Worm (Caenorhabditis elegans) whole organism, L3 larva: ENCODE results near the gene col-13.

ENCODE experiments used
- ZK546.5 ChIP-seq: sonication (generic microtip); optimal IDR thresholded peaks from 2 replicates; lab custom pipeline; 2017; ENCODE audit warnings: missing biosample characterization, missing genetic modification characterization
- aly-2 ChIP-seq: fragments of 150-350 bp; optimal IDR thresholded peaks from 2 replicates; lab custom pipeline; 2014; ENCODE audit warnings: missing biosample characterization, missing genetic modification characterization
- ama-1 ChIP-seq: fragments of 150-350 bp; optimal IDR thresholded peaks from 2 replicates; lab custom pipeline; 2018
- ceh-16 ChIP-seq: sonication (generic microtip); optimal IDR thresholded peaks from 2 replicates; lab custom pipeline; 2017; ENCODE audit warnings: missing biosample characterization, missing genetic modification characterization
- ceh-28 ChIP-seq: fragments of 150-350 bp; optimal IDR thresholded peaks from 2 replicates; lab custom pipeline; 2014; ENCODE audit warnings: missing biosample characterization, missing genetic modification reagents, missing genetic modification characterization
- ceh-82 ChIP-seq: fragments of 150-350 bp; optimal IDR thresholded peaks from 2 replicates; lab custom pipeline; 2014; ENCODE audit warnings: missing biosample characterization, missing genetic modification characterization
- ceh-9 ChIP-seq: sonication (generic microtip); optimal IDR thresholded peaks from 2 replicates; lab custom pipeline; 2018; ENCODE audit warnings: missing biosample characterization, missing genetic modification characterization
- daf-12 ChIP-seq: fragments of 150-350 bp; optimal IDR thresholded peaks from 2 replicates; lab custom pipeline; 2014; ENCODE audit warnings: missing biosample characterization, missing genetic modification reagents, missing genetic modification characterization
- egl-27 ChIP-seq: sonication (generic microtip); optimal IDR thresholded peaks from 4 replicates; lab custom pipeline; 2017; ENCODE audit warnings: missing biosample characterization, missing genetic modification reagents, missing genetic modification characterization
- elt-2 ChIP-seq: sonication (generic microtip); optimal IDR thresholded peaks from 2 replicates; lab custom pipeline; 2016; ENCODE audit warnings: missing genetic modification reagents, mild to moderate bottlenecking, missing genetic modification characterization, missing compliant biosample characterization
- elt-3 ChIP-seq, 3 experiments: fragments of 150-350 bp in 1 of 3; sonication (generic microtip) in 2 of 3; optimal IDR thresholded peaks; 2 replicates in 2 of 3; 4 replicates in 1 of 3; lab custom pipeline; 2014 to 2017; ENCODE audit warnings: missing biosample characterization in 3 of 3, missing genetic modification characterization in 3 of 3
- eor-1 ChIP-seq, 2 experiments: fragments of 150-350 bp; optimal IDR thresholded peaks; 2 replicates each; lab custom pipeline; 2014 to 2018; ENCODE audit warnings: missing biosample characterization in 2 of 2, missing genetic modification characterization in 2 of 2
- fkh-10 ChIP-seq: sonication (generic microtip); optimal IDR thresholded peaks from 2 replicates; lab custom pipeline; 2017; ENCODE audit warnings: missing biosample characterization, missing genetic modification reagents, missing genetic modification characterization
- hmg-11 ChIP-seq: sonication (generic microtip); optimal IDR thresholded peaks from 2 replicates; lab custom pipeline; 2016; ENCODE audit warnings: missing genetic modification characterization, missing compliant biosample characterization
- jun-1 ChIP-seq: fragments of 150-350 bp; optimal IDR thresholded peaks from 2 replicates; lab custom pipeline; 2014; ENCODE audit warnings: missing biosample characterization, missing genetic modification reagents, missing genetic modification characterization
- lin-15B ChIP-seq: fragments of 150-350 bp; optimal IDR thresholded peaks from 2 replicates; lab custom pipeline; 2014; ENCODE audit warnings: missing biosample characterization, missing genetic modification characterization
- lin-39 ChIP-seq: fragments of 150-350 bp; optimal IDR thresholded peaks from 2 replicates; lab custom pipeline; 2018; ENCODE audit warnings: missing biosample characterization, missing genetic modification reagents, missing genetic modification characterization
- lsy-12 ChIP-seq: sonication (generic microtip); optimal IDR thresholded peaks from 2 replicates; lab custom pipeline; 2016; ENCODE audit warnings: mild to moderate bottlenecking, missing genetic modification characterization, missing compliant biosample characterization
- mdl-1 ChIP-seq: fragments of 150-350 bp; optimal IDR thresholded peaks from 2 replicates; lab custom pipeline; 2014; ENCODE audit warnings: missing biosample characterization, missing genetic modification characterization
- mml-1 ChIP-seq: fragments of 150-350 bp; sonication (generic microtip); optimal IDR thresholded peaks from 3 replicates; lab custom pipeline; 2014; ENCODE audit warnings: missing biosample characterization, missing genetic modification characterization
- nfya-1 ChIP-seq: sonication (generic microtip); optimal IDR thresholded peaks from 2 replicates; lab custom pipeline; 2017; ENCODE audit warnings: missing genetic modification characterization, mild to moderate bottlenecking, missing compliant biosample characterization, antibody characterized with exemption, moderate library complexity; ENCODE audit not compliant: insufficient read depth
- nhr-12 ChIP-seq: fragments of 150-350 bp; optimal IDR thresholded peaks from 2 replicates; lab custom pipeline; 2014; ENCODE audit warnings: missing biosample characterization, missing genetic modification characterization
- nhr-23 ChIP-seq: fragments of 150-350 bp; optimal IDR thresholded peaks from 2 replicates; lab custom pipeline; 2014; ENCODE audit warnings: missing biosample characterization, missing genetic modification reagents, missing genetic modification characterization
- nhr-237 ChIP-seq: fragments of 150-350 bp; optimal IDR thresholded peaks from 2 replicates; lab custom pipeline; 2014; ENCODE audit warnings: missing biosample characterization, missing genetic modification characterization
- nhr-25 ChIP-seq: sonication (generic microtip); optimal IDR thresholded peaks from 2 replicates; lab custom pipeline; 2017; ENCODE audit warnings: missing biosample characterization, missing genetic modification characterization
- nhr-28 ChIP-seq: fragments of 150-350 bp; optimal IDR thresholded peaks from 2 replicates; lab custom pipeline; 2014; ENCODE audit warnings: missing biosample characterization, missing genetic modification characterization
- nhr-67 ChIP-seq: fragments of 150-350 bp; optimal IDR thresholded peaks from 2 replicates; lab custom pipeline; 2014; ENCODE audit warnings: missing biosample characterization, missing genetic modification characterization
- nhr-76 ChIP-seq: fragments of 150-350 bp; sonication (generic microtip); optimal IDR thresholded peaks from 5 replicates; lab custom pipeline; 2014; ENCODE audit warnings: missing biosample characterization, missing genetic modification characterization
- nhr-77 ChIP-seq: fragments of 150-350 bp; optimal IDR thresholded peaks from 2 replicates; lab custom pipeline; 2014; ENCODE audit warnings: missing biosample characterization, missing genetic modification characterization
- pha-4 ChIP-seq: fragments of 150-350 bp; optimal IDR thresholded peaks from 2 replicates; lab custom pipeline; 2014; ENCODE audit warnings: missing biosample characterization, missing genetic modification reagents, missing genetic modification characterization
- pqm-1 ChIP-seq: fragments of 150-350 bp; optimal IDR thresholded peaks from 2 replicates; lab custom pipeline; 2017; ENCODE audit warnings: missing biosample characterization, missing genetic modification characterization, inconsistent platforms
- sea-2 ChIP-seq: fragments of 150-350 bp; sonication (generic microtip); optimal IDR thresholded peaks from 4 replicates; lab custom pipeline; 2014; ENCODE audit warnings: missing biosample characterization, missing genetic modification reagents, missing genetic modification characterization
- skn-1 ChIP-seq: fragments of 150-350 bp; optimal IDR thresholded peaks from 2 replicates; lab custom pipeline; 2014; ENCODE audit warnings: missing biosample characterization, missing genetic modification characterization
- snpc-4 ChIP-seq: fragments of 150-350 bp; optimal IDR thresholded peaks from 2 replicates; lab custom pipeline; 2014; ENCODE audit warnings: missing biosample characterization, missing genetic modification characterization
- unc-62 ChIP-seq: fragments of 150-350 bp; sonication (generic microtip); optimal IDR thresholded peaks from 4 replicates; lab custom pipeline; 2014; ENCODE audit warnings: missing biosample characterization, missing genetic modification reagents, missing genetic modification characterization
- zag-1 ChIP-seq: fragments of 150-350 bp; optimal IDR thresholded peaks from 2 replicates; lab custom pipeline; 2014; ENCODE audit warnings: missing biosample characterization, missing genetic modification characterization
- ztf-11 ChIP-seq: fragments of 150-350 bp; optimal IDR thresholded peaks from 2 replicates; lab custom pipeline; 2014; ENCODE audit warnings: missing biosample characterization, missing genetic modification characterization
- ztf-4 ChIP-seq: fragments of 150-350 bp; optimal IDR thresholded peaks from 2 replicates; lab custom pipeline; 2014; ENCODE audit warnings: missing biosample characterization, missing genetic modification characterization

The col-13 gene

ce11 chrV:10388318-10388717, 33.4 kb downstream of the col-13 start, which contains the start of gene AC3.5:
TSS of gene AC3.5 (plus strand) at chrV:10388527.
- TF ChIP-seq unc-62 (GFP tag; lab: Kevin White, UChicago) (no peak), ama-1 (lab: Kevin White, UChicago) (no peak), ZK546.5 (no peak), ztf-4 (no peak), skn-1 (tag; lab: Kevin White, UChicago) (no peak), nhr-237 (tag; lab: Kevin White, UChicago) (no peak), nhr-28 (tag; lab: Kevin White, UChicago) (no peak), fkh-10 (GFP tag; lab: Kevin White, UChicago) (no peak), nhr-12 (tag; lab: Kevin White, UChicago) (no peak), pha-4 (no peak), nfya-1 (tag; lab: Kevin White, UChicago) (no peak), ceh-82 (tag; lab: Kevin White, UChicago) (no peak), nhr-67 (tag; lab: Kevin White, UChicago) (no peak), ceh-9 (tag; lab: Kevin White, UChicago) (no peak)

- TF ChIP-seq ceh-28 (tag; lab: Kevin White, UChicago) (no peak), nhr-77 (no peak), elt-3 (tag; optimal IDR thresholded peaks at IDR 0.05; lab: Kevin White, UChicago) (peak in 1 of 3 experiments; percentile 35), nhr-25 (tag; lab: Kevin White, UChicago) (peak; percentile 24), ceh-82 (tag; lab: Kevin White, UChicago) (no peak), nhr-23 (tag; lab: Kevin White, UChicago) (peak; percentile 24), zag-1 (tag; lab: Kevin White, UChicago) (no peak)
Observed at ce11 chrV:10387412-10387811, 34.3 kb downstream of the col-13 start.

ce11 chrV:10383950-10384349, 37.8 kb downstream of the col-13 start, which contains the start of gene spe-10:
TSS of gene spe-10 (plus strand) at chrV:10384250.
- TF ChIP-seq ZK546.5 (no peak), zag-1 (tag; lab: Kevin White, UChicago) (no peak), pqm-1 (tag; lab: Kevin White, UChicago) (no peak), nhr-237 (tag; lab: Kevin White, UChicago) (no peak), mml-1 (no peak), mdl-1 (tag; lab: Kevin White, UChicago) (no peak), elt-3 (tag; optimal IDR thresholded peaks at IDR 0.05; lab: Kevin White, UChicago) (no peak), daf-12 (no peak), lin-39 (tag; lab: Kevin White, UChicago) (no peak), ztf-11 (tag; lab: Kevin White, UChicago) (no peak), hmg-11 (tag; lab: Kevin White, UChicago) (no peak), lsy-12 (no peak), elt-2 (tag; lab: Kevin White, UChicago) (no peak), eor-1 (tag; optimal IDR thresholded peaks at IDR 0.05; lab: Kevin White, UChicago) (no peak), jun-1 (tag; lab: Kevin White, UChicago) (no peak), nhr-76 (tag; lab: Kevin White, UChicago) (no peak), aly-2 (no peak), unc-62 (GFP tag; lab: Kevin White, UChicago) (no peak), ceh-16 (tag; lab: Kevin White, UChicago) (no peak), nhr-25 (tag; lab: Kevin White, UChicago) (no peak)

ce11 chrV:10382142-10382541, 39.6 kb downstream of the col-13 start, which contains the start of gene pqn-2:
TSS of gene pqn-2 (plus strand) at chrV:10382442.
- TF ChIP-seq sea-2 (GFP tag; lab: Kevin White, UChicago): no peak
- no peak for TF ChIP-seq ztf-4

- TF ChIP-seq egl-27 (tag; lab: Kevin White, UChicago) (no peak), elt-2 (tag; lab: Kevin White, UChicago) (no peak), sea-2 (GFP tag; lab: Kevin White, UChicago) (no peak), ceh-9 (tag; lab: Kevin White, UChicago) (no peak), snpc-4 (no peak), ceh-16 (tag; lab: Kevin White, UChicago) (no peak), lin-15B (tag; lab: Kevin White, UChicago) (no peak), ceh-28 (tag; lab: Kevin White, UChicago) (no peak), ztf-4 (no peak), elt-3 (tag; optimal IDR thresholded peaks at IDR 0.05; lab: Kevin White, UChicago) (no peak), jun-1 (tag; lab: Kevin White, UChicago) (no peak), fkh-10 (GFP tag; lab: Kevin White, UChicago) (no peak), nhr-237 (tag; lab: Kevin White, UChicago) (no peak), lsy-12 (no peak), aly-2 (no peak)
Observed at ce11 chrV:10381726-10382125, 40.0 kb downstream of the col-13 start, which contains the start of gene abu-1. TSS of gene abu-1 (minus strand) at chrV:10381826.
